Fruit fly (Drosophila melanogaster) whole organism, wandering third instar larva: ENCODE results near the gene moi.

ENCODE experiments used
- Abd-B ChIP-seq: fragments of >200 bp; optimal IDR thresholded peaks from 2 replicates; lab custom pipeline; 2017; ENCODE audit warnings: missing biosample characterization, missing genetic modification characterization
- CG32264 ChIP-seq: fragments of 200-800 bp; sonication (Bioruptor generic); optimal IDR thresholded peaks from 2 replicates; lab custom pipeline; 2016; ENCODE audit warnings: missing biosample characterization, missing genetic modification characterization
- CG9705 ChIP-seq: fragments of 200-800 bp; sonication (Bioruptor generic); optimal IDR thresholded peaks from 2 replicates; lab custom pipeline; 2018; ENCODE audit warnings: missing biosample characterization, mild to moderate bottlenecking, missing genetic modification characterization
- CrebA ChIP-seq: fragments of 200-800 bp; sonication (Bioruptor generic); optimal IDR thresholded peaks from 2 replicates; lab custom pipeline; 2016; ENCODE audit warnings: missing biosample characterization, mild to moderate bottlenecking, missing genetic modification characterization, borderline replicate concordance
- GATAd ChIP-seq: sonication (Bioruptor generic); optimal IDR thresholded peaks from 2 replicates; lab custom pipeline; 2016; ENCODE audit warnings: missing biosample characterization, missing genetic modification characterization
- HLH106 ChIP-seq: fragments of 200-800 bp; optimal IDR thresholded peaks from 3 replicates; lab custom pipeline; 2019; ENCODE audit warnings: missing biosample characterization, mild to moderate bottlenecking, missing genetic modification characterization, moderate library complexity
- Hnf4 ChIP-seq: fragments of 200-800 bp; sonication (Bioruptor generic); optimal IDR thresholded peaks from 2 replicates; lab custom pipeline; 2016; ENCODE audit warnings: missing biosample characterization, mild to moderate bottlenecking, missing genetic modification characterization
- Hr83 ChIP-seq: fragments of 200-300 bp; sonication (Bioruptor generic); optimal IDR thresholded peaks from 2 replicates; lab custom pipeline; 2016; ENCODE audit warnings: missing biosample characterization, mild to moderate bottlenecking, missing genetic modification characterization, moderate library complexity; ENCODE audit not compliant: poor library complexity, severe bottlenecking
- Jra ChIP-seq: sonication (Bioruptor generic); optimal IDR thresholded peaks from 2 replicates; lab custom pipeline; 2016; ENCODE audit warnings: missing biosample characterization, missing genetic modification characterization
- Mio ChIP-seq: sonication (Bioruptor generic); optimal IDR thresholded peaks from 2 replicates; lab custom pipeline; 2016; ENCODE audit warnings: missing biosample characterization, missing genetic modification characterization
- Myc ChIP-seq: fragments of >200 bp; optimal IDR thresholded peaks from 2 replicates; lab custom pipeline; 2017
- N ChIP-seq: fragments of >200 bp; optimal IDR thresholded peaks from 2 replicates; lab custom pipeline; 2018; ENCODE audit warnings: missing biosample characterization, missing external identifiers, missing genetic modification characterization
- OdsH ChIP-seq: fragments of 200-800 bp; sonication (Bioruptor generic); optimal IDR thresholded peaks from 2 replicates; lab custom pipeline; 2016; ENCODE audit warnings: missing biosample characterization, mild to moderate bottlenecking, missing genetic modification characterization
- Sp1 ChIP-seq: fragments of 200-800 bp; sonication (Bioruptor generic); optimal IDR thresholded peaks from 3 replicates; lab custom pipeline; 2019; ENCODE audit warnings: missing biosample characterization, mild to moderate bottlenecking, missing genetic modification characterization, moderate library complexity
- Vsx2 ChIP-seq: fragments of 200-300, 225-300 bp; sonication (Bioruptor generic); optimal IDR thresholded peaks from 2 replicates; lab custom pipeline; 2018; ENCODE audit warnings: missing biosample characterization, missing genetic modification characterization; ENCODE audit not compliant: partially characterized antibody
- br ChIP-seq: fragments of 200-800 bp; sonication (Bioruptor generic); optimal IDR thresholded peaks from 2 replicates; lab custom pipeline; 2016; ENCODE audit warnings: missing biosample characterization, missing genetic modification characterization
- brk ChIP-seq: fragments of 200-800 bp; sonication (Bioruptor generic); optimal IDR thresholded peaks from 2 replicates; lab custom pipeline; 2016; ENCODE audit warnings: missing biosample characterization, mild to moderate bottlenecking, missing genetic modification characterization
- dl ChIP-seq, 2 experiments: fragments of 175-275, 200-275 bp in 1 of 2; fragments of 200-275 bp in 1 of 2; sonication (Bioruptor generic); optimal IDR thresholded peaks; lab custom pipeline; 2018; ENCODE audit warnings: mild to moderate bottlenecking in 2 of 2, missing biosample characterization in 2 of 2, missing genetic modification characterization in 2 of 2, moderate library complexity in 2 of 2; ENCODE audit not compliant: partially characterized antibody in 2 of 2, insufficient read depth in 1 of 2
- dmrt93B ChIP-seq: fragments of 200-800 bp; sonication (Bioruptor generic); optimal IDR thresholded peaks from 2 replicates; lab custom pipeline; 2018; ENCODE audit warnings: missing biosample characterization, mild to moderate bottlenecking, missing genetic modification characterization
- dsf ChIP-seq: sonication (Bioruptor generic); optimal IDR thresholded peaks from 2 replicates; lab custom pipeline; 2016; ENCODE audit warnings: missing biosample characterization, missing genetic modification characterization, borderline replicate concordance
- ey ChIP-seq: fragments of 200-800 bp; sonication (Bioruptor generic); optimal IDR thresholded peaks from 2 replicates; lab custom pipeline; 2016; ENCODE audit warnings: missing biosample characterization, missing genetic modification characterization
- foxo ChIP-seq, 2 experiments: fragments of 200-800 bp; sonication (Bioruptor generic); optimal IDR thresholded peaks; 2 replicates in 1 of 2; 3 replicates in 1 of 2; lab custom pipeline; 2016 to 2017; ENCODE audit warnings: missing biosample characterization in 2 of 2, missing genetic modification characterization in 2 of 2
- fru ChIP-seq: fragments of 200-800 bp; sonication (Bioruptor generic); optimal IDR thresholded peaks from 3 replicates; lab custom pipeline; 2016; ENCODE audit warnings: missing biosample characterization, mild to moderate bottlenecking, missing genetic modification characterization
- h ChIP-seq: fragments of 200-800 bp; sonication (Bioruptor generic); optimal IDR thresholded peaks from 3 replicates; lab custom pipeline; 2016; ENCODE audit warnings: missing biosample characterization, mild to moderate bottlenecking, missing genetic modification characterization
- jim ChIP-seq: fragments of 175-275, 200-325 bp; sonication (Bioruptor generic); optimal IDR thresholded peaks from 2 replicates; lab custom pipeline; 2016; ENCODE audit warnings: missing biosample characterization, mild to moderate bottlenecking, missing genetic modification characterization
- lola ChIP-seq: fragments of >200 bp; optimal IDR thresholded peaks from 2 replicates; lab custom pipeline; 2017; ENCODE audit warnings: missing biosample characterization, missing genetic modification characterization
- psq ChIP-seq: fragments of 200-800 bp; sonication (Bioruptor generic); optimal IDR thresholded peaks from 3 replicates; lab custom pipeline; 2017; ENCODE audit warnings: missing biosample characterization, mild to moderate bottlenecking, missing genetic modification characterization, moderate library complexity
- rgr ChIP-seq: fragments of 200-800 bp; sonication (Bioruptor generic); optimal IDR thresholded peaks from 3 replicates; lab custom pipeline; 2016; ENCODE audit warnings: missing biosample characterization, mild to moderate bottlenecking, missing genetic modification characterization
- sage ChIP-seq: fragments of 200-800 bp; sonication (Bioruptor generic); optimal IDR thresholded peaks from 2 replicates; lab custom pipeline; 2016; ENCODE audit warnings: missing biosample characterization, mild to moderate bottlenecking, missing genetic modification characterization
- sv ChIP-seq: fragments of 200-800 bp; sonication (Bioruptor generic); optimal IDR thresholded peaks from 3 replicates; lab custom pipeline; 2016; ENCODE audit warnings: missing biosample characterization, missing genetic modification characterization
- tai ChIP-seq: sonication (Bioruptor generic); optimal IDR thresholded peaks from 2 replicates; lab custom pipeline; 2016; ENCODE audit warnings: missing biosample characterization, missing genetic modification characterization
- usp ChIP-seq: fragments of >200 bp; optimal IDR thresholded peaks from 2 replicates; lab custom pipeline; 2017; ENCODE audit warnings: missing biosample characterization, missing genetic modification characterization
- woc ChIP-seq: sonication (Bioruptor generic); optimal IDR thresholded peaks from 2 replicates; lab custom pipeline; 2016; ENCODE audit warnings: missing biosample characterization, mild to moderate bottlenecking, missing genetic modification characterization

The moi gene

DNA sequence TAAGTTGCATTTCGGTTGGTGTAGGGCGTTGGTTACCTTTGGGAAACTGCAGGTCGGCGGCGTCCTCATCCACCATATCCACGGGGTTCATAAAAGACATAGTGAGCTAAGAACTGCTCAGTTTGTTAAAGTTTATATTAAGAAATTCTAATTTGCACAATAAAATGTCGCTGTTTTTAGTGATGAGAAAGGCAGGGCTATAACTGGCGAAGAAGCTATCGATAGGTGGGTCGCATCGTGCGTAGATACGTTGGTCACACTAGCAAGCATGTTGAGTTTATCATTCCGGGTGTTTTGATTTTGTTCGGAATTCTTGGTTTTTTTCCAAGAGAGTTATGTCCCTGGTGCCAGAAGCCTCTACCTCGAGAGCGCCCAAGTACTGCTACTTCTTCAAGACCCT lies at the start of gene moi, which contains the start of the genes Ada2a, Polr2D and Tgs1:
moi (plus strand) TSS at position 250 of the 400 bp plus-strand sequence.
Ada2a (minus strand) TSS at position 207 of the 400 bp plus-strand sequence.
Polr2D (minus strand) TSS at position 207 of the 400 bp plus-strand sequence.
Tgs1 (plus strand) TSS at position 250 of the 400 bp plus-strand sequence.
- no peak for TF ChIP-seq br (GFP tag; lab: Kevin White, UChicago)
- no peak for TF ChIP-seq CrebA (GFP tag; lab: Kevin White, UChicago)
- peak; percentile 9 for TF ChIP-seq Myc
- TF ChIP-seq rgr (GFP tag; lab: Kevin White, UChicago) = no peak
- peak; percentile 38 for TF ChIP-seq Hr83 (GFP tag; lab: Kevin White, UChicago)
- TF ChIP-seq dmrt93B (GFP tag; lab: Kevin White, UChicago) = no peak
- no peak for TF ChIP-seq OdsH (GFP tag; lab: Kevin White, UChicago)
- TF ChIP-seq Vsx2 (GFP tag; lab: Kevin White, UChicago) = no peak
- no peak for TF ChIP-seq CG9705

DNA sequence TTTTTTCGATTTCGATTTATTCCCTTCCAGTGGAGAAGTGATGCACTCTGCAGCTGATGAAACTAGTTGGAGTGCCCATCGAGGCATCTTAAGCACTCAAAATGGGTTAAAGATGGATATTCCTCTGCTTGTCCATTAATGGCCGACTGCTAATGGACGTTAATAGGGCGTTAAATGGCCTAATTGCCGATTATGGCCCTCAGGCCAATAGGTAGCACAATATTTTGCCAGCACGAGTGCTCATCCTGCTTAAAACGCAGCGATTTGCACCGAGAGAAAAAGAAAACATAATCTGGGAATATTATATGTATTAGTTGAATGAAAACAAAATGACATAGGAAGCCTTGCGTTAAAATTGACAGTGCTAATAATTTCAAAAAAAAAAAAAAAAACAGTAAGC lies 46.9 kb upstream of the moi start, which contains the start of gene CG44158:
CG44158 (plus strand) TSS at position 301 of the 400 bp plus-strand sequence.
- TF ChIP-seq jim (GFP tag; lab: Kevin White, UChicago) (no peak), woc (GFP tag; lab: Kevin White, UChicago) (no peak), dmrt93B (GFP tag; lab: Kevin White, UChicago) (no peak), CrebA (GFP tag; lab: Kevin White, UChicago) (no peak), rgr (GFP tag; lab: Kevin White, UChicago) (no peak), brk (GFP tag; lab: Kevin White, UChicago) (no peak), tai (no peak)

DNA sequence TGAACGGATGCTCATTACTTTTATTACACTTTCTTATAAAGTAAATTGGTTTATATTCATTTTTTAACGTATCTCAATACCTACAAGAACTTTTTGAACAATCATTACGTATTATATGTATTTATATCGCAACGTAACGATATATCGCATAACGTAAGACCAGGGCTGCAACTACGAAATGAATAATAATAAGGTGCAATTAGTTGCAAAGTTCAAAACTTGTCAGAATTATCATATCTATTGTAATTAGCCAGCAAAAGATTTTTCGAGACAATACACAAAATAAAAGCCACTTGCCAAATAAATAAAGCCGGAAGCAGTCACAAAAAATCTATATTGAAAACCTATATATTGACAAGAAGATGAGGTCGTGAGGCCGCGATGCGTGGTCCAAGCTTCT lies 40.0 kb upstream of the moi start:
- TF ChIP-seq OdsH (GFP tag; lab: Kevin White, UChicago) (no peak), dsf (peak; percentile 3), Myc (no peak), sage (GFP tag; lab: Kevin White, UChicago) (no peak), psq (GFP tag; lab: Kevin White, UChicago) (peak; percentile 1), br (GFP tag; lab: Kevin White, UChicago) (peak; percentile 35), CG9705 (no peak), h (GFP tag; lab: Kevin White, UChicago) (peak; percentile 55), lola (GFP tag; lab: Kevin White, UChicago) (no peak), ey (GFP tag; lab: Kevin White, UChicago) (peak; percentile 53), tai (no peak), foxo (GFP tag; optimal IDR thresholded peaks at IDR 0.05; lab: Kevin White, UChicago) (peak in 1 of 2 experiments; percentile 51), Hr83 (GFP tag; lab: Kevin White, UChicago) (peak; percentile 24), sv (GFP tag; lab: Kevin White, UChicago) (peak; percentile 12), Hnf4 (GFP tag; lab: Kevin White, UChicago) (no peak), Jra (GFP tag; lab: Kevin White, UChicago) (peak; percentile 4), fru (GFP tag; lab: Kevin White, UChicago) (peak; percentile 23), woc (GFP tag; lab: Kevin White, UChicago) (peak; percentile 35), rgr (GFP tag; lab: Kevin White, UChicago) (peak; percentile 47)

DNA sequence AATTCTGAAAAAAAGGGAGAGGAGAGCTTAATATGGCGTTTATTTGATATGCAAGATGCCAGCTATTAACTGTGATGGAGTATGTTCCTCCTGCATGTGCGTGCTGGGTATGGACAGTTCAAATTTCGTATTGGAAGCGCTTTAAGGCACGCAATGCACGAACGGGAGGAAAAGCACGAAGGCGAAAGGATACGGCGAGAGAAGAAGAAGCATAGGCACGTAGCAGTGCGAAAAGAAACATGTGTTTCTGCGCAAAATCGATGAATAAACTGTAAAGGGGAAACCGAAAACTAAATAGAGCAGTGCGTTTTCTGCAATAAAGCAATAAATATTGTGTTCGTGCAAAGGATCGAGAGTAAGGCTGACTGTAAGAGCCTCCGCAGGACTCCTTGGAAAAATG lies 39.4 kb upstream of the moi start, which contains the start of gene CG14314:
CG14314 (plus strand) TSS at position 243 of the 400 bp plus-strand sequence.
- TF ChIP-seq dmrt93B (GFP tag; lab: Kevin White, UChicago) = no peak
- TF ChIP-seq woc (GFP tag; lab: Kevin White, UChicago) = no peak
- TF ChIP-seq N (GFP tag; lab: Kevin White, UChicago) = no peak
- TF ChIP-seq Jra (GFP tag; lab: Kevin White, UChicago) = no peak
- no peak for TF ChIP-seq dsf
- no peak for TF ChIP-seq GATAd (GFP tag; lab: Kevin White, UChicago)
- no peak for TF ChIP-seq sv (GFP tag; lab: Kevin White, UChicago)
- TF ChIP-seq Vsx2 (GFP tag; lab: Kevin White, UChicago) = no peak
- TF ChIP-seq rgr (GFP tag; lab: Kevin White, UChicago) = no peak
- no peak for TF ChIP-seq h (GFP tag; lab: Kevin White, UChicago)
- TF ChIP-seq usp (GFP tag; lab: Kevin White, UChicago) = no peak
- TF ChIP-seq OdsH (GFP tag; lab: Kevin White, UChicago) = no peak
- TF ChIP-seq, all 38 proteins: peak for 0

DNA sequence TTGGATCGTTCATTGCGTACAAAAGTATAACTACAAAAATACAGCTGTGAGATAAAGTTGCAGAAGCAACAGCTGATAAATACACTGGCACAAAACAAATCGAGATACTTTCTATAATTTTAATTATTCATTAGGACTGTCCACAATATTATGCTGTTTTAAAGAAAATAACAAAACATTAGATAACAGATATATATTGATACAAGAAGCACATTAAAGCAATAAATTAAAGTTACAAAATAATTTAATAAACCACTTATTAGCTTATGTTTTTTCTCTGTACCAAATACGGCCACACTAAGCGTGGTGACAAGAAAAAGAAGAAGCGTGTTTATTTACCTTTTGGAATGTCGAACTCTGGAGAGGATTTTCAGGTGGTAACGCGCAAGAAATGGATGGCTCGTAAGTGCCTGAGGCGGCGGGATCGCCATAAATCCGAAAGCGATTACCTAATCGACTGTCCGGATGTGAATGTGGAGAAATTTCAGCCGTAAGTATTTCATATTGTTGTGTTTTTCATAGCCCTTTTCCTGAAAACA lies 35.0 kb upstream of the moi start, which contains the start of the genes CG7988 and CG7183:
CG7988 (plus strand) TSS at position 316 of the 539 bp plus-strand sequence.
CG7183 (minus strand) TSS at position 489 of the 539 bp plus-strand sequence.
- TF ChIP-seq sage (GFP tag; lab: Kevin White, UChicago) = no peak
- peak; percentile 98 for TF ChIP-seq Sp1 (GFP tag; lab: Kevin White, UChicago)
- TF ChIP-seq Myc = no peak
- TF ChIP-seq lola (GFP tag; lab: Kevin White, UChicago) = no peak
- peak; percentile 95 for TF ChIP-seq br (GFP tag; lab: Kevin White, UChicago)
- TF ChIP-seq Vsx2 (GFP tag; lab: Kevin White, UChicago) = no peak
- TF ChIP-seq Hnf4 (GFP tag; lab: Kevin White, UChicago) = peak; percentile 97
- peak; percentile 79 for TF ChIP-seq CG32264
- TF ChIP-seq dl (GFP tag; optimal IDR thresholded peaks at IDR 0.05; lab: Kevin White, UChicago; ENCODE audit: insufficient read depth in 1 of 2, partially characterized antibody in 2 of 2) = no peak
- TF ChIP-seq foxo (GFP tag; optimal IDR thresholded peaks at IDR 0.05; lab: Kevin White, UChicago) = peak; percentile 49 to 98
- TF ChIP-seq sv (GFP tag; lab: Kevin White, UChicago) = peak; percentile 95
- TF ChIP-seq Jra (GFP tag; lab: Kevin White, UChicago) = peak; percentile 96
- TF ChIP-seq CG9705 = peak; percentile 89
- TF ChIP-seq usp (GFP tag; lab: Kevin White, UChicago) = no peak
- no peak for TF ChIP-seq N (GFP tag; lab: Kevin White, UChicago)
- TF ChIP-seq h (GFP tag; lab: Kevin White, UChicago) = peak; percentile 98
- peak; percentile 98 for TF ChIP-seq rgr (GFP tag; lab: Kevin White, UChicago)
- TF ChIP-seq Abd-B (GFP tag; lab: Kevin White, UChicago) = no peak
- peak; percentile 94 for TF ChIP-seq dsf
- peak; percentile 95 for TF ChIP-seq psq (GFP tag; lab: Kevin White, UChicago)
- no peak for TF ChIP-seq Hr83 (GFP tag; lab: Kevin White, UChicago)
- TF ChIP-seq Mio (GFP tag; lab: Kevin White, UChicago) = peak; percentile 75
- TF ChIP-seq tai = no peak
- peak; percentile 35 for TF ChIP-seq jim (GFP tag; lab: Kevin White, UChicago)
- TF ChIP-seq HLH106 (tag; lab: Kevin White, UChicago) = peak; percentile 98
